Worm (Caenorhabditis elegans) whole organism, midembryonic: ENCODE measurements around the gene C44B7.7.

Source experiments
- T22C8.4 ChIP-seq: fragments of 200-800 bp; sonication (Bioruptor generic); IDR thresholded peaks from 2 replicates; pipeline ENCODE4 v1.3.6; 2022; ENCODE audit warnings: missing genetic modification characterization, missing compliant biosample characterization
- cog-1 ChIP-seq: sonication (generic microtip); optimal IDR thresholded peaks from 2 replicates; lab custom pipeline; 2016; ENCODE audit warnings: missing genetic modification characterization, missing compliant biosample characterization
- flt-1 ChIP-seq: fragments of 200-800 bp; sonication (Bioruptor generic); IDR thresholded peaks from 2 replicates; pipeline ENCODE4 v1.3.6; 2022; ENCODE audit warnings: missing genetic modification characterization, missing compliant biosample characterization
- klf-2 ChIP-seq: fragments of 200-800 bp; sonication (Bioruptor generic); conservative IDR thresholded peaks from 2 replicates; pipeline ENCODE4 v1.3.6; 2022; ENCODE audit warnings: missing genetic modification reagents, missing genetic modification characterization, missing compliant biosample characterization
- ref-1 ChIP-seq: fragments of 200-800 bp; sonication (Bioruptor generic); conservative IDR thresholded peaks from 2 replicates; pipeline ENCODE4 v1.3.6; 2022; ENCODE audit warnings: missing genetic modification reagents, missing genetic modification characterization, missing compliant biosample characterization

- no peak for TF ChIP-seq T22C8.4 (GFP tag; lab: Robert Waterston, UW)
- TF ChIP-seq flt-1 (GFP tag; lab: Robert Waterston, UW): no peak
- TF ChIP-seq cog-1 (tag; lab: Kevin White, UChicago): no peak
- no peak for TF ChIP-seq klf-2 (GFP tag; lab: Robert Waterston, UW)
- TF ChIP-seq ref-1 (GFP tag; lab: Robert Waterston, UW): no peak
Observed at ce11 chrII:6877881-6878280, 2.1 kb downstream of the C44B7.7 start.
